Fruit fly (Drosophila melanogaster) whole organism, embryonic: Measurements from ENCODE around the gene Tsf2.

Experiments used
- BtbVII ChIP-seq: fragments of 200-800 bp; sonication (Bioruptor generic); optimal IDR thresholded peaks from 3 replicates; lab custom pipeline; 2017; ENCODE audit warnings: missing biosample characterization, mild to moderate bottlenecking, missing genetic modification characterization
- CG11560 ChIP-seq: fragments of 200-800 bp; sonication (Bioruptor generic); IDR thresholded peaks from 3 replicates; pipeline ENCODE4 v1.3.6; 2022; ENCODE audit warnings: missing biosample characterization, missing genetic modification characterization
- CG12071 ChIP-seq: fragments of 200-800 bp; sonication (Bioruptor generic); optimal IDR thresholded peaks from 3 replicates; lab custom pipeline; 2018; ENCODE audit warnings: missing biosample characterization, mild to moderate bottlenecking, missing genetic modification characterization
- CG13424 ChIP-seq: fragments of 200-800 bp; sonication (Bioruptor generic); optimal IDR thresholded peaks from 2 replicates; lab custom pipeline; 2019; ENCODE audit warnings: missing biosample characterization, mild to moderate bottlenecking, missing genetic modification characterization, moderate library complexity
- CG1603 ChIP-seq: fragments of 200-800 bp; sonication (Bioruptor generic); optimal IDR thresholded peaks from 2 replicates; lab custom pipeline; 2019; ENCODE audit warnings: missing biosample characterization, mild to moderate bottlenecking, missing genetic modification characterization, moderate library complexity
- CG17359 ChIP-seq: fragments of 200-800 bp; sonication (Bioruptor generic); optimal IDR thresholded peaks from 3 replicates; lab custom pipeline; 2018; ENCODE audit warnings: missing biosample characterization, mild to moderate bottlenecking, missing genetic modification characterization, moderate library complexity
- CG17568 ChIP-seq: fragments of 200-800 bp; sonication (Bioruptor generic); optimal IDR thresholded peaks from 2 replicates; lab custom pipeline; 2018; ENCODE audit warnings: missing biosample characterization, mild to moderate bottlenecking, missing genetic modification characterization, moderate library complexity
- CG17912 ChIP-seq: fragments of 200-800 bp; sonication (Bioruptor generic); optimal IDR thresholded peaks from 2 replicates; lab custom pipeline; 2018; ENCODE audit warnings: missing biosample characterization, mild to moderate bottlenecking, missing genetic modification characterization
- CG31224 ChIP-seq: fragments of 200-800 bp; sonication (Bioruptor generic); IDR thresholded peaks from 2 replicates; pipeline ENCODE4 v1.3.6; 2022; ENCODE audit warnings: missing biosample characterization, missing genetic modification characterization
- CG31365 ChIP-seq: fragments of 200-800 bp; sonication (Bioruptor generic); optimal IDR thresholded peaks from 2 replicates; lab custom pipeline; 2018; ENCODE audit warnings: missing biosample characterization, mild to moderate bottlenecking, missing genetic modification characterization
- CG31441 ChIP-seq: fragments of 200-800 bp; sonication (Bioruptor generic); IDR thresholded peaks from 2 replicates; pipeline ENCODE4 v1.3.6; 2022; ENCODE audit warnings: missing biosample characterization, missing genetic modification characterization
- CG34422 ChIP-seq: fragments of 200-800 bp; sonication (Bioruptor generic); IDR thresholded peaks from 3 replicates; pipeline ENCODE4 v1.3.6; 2022; ENCODE audit warnings: missing biosample characterization, missing genetic modification characterization
- CG3726 ChIP-seq: fragments of 200-800 bp; sonication (Bioruptor generic); IDR thresholded peaks from 3 replicates; pipeline ENCODE4, ENCODE4 v1.3.6; 2022; ENCODE audit warnings: missing biosample characterization, missing genetic modification characterization
- CG3847 ChIP-seq: fragments of 200-800 bp; sonication (Bioruptor generic); IDR thresholded peaks from 2 replicates; pipeline ENCODE4 v1.3.6; 2022; ENCODE audit warnings: missing biosample characterization, missing genetic modification characterization
- CG3995 ChIP-seq: fragments of 200-800 bp; sonication (Bioruptor generic); optimal IDR thresholded peaks from 3 replicates; lab custom pipeline; 2016; ENCODE audit warnings: missing biosample characterization, missing genetic modification characterization
- CG5245 ChIP-seq: fragments of 200-800 bp; sonication (Bioruptor generic); optimal IDR thresholded peaks from 3 replicates; lab custom pipeline; 2016; ENCODE audit warnings: missing biosample characterization, missing genetic modification characterization
- CG5953 ChIP-seq: fragments of 200-800 bp; sonication (Bioruptor generic); IDR thresholded peaks from 2 replicates; pipeline ENCODE4 v1.3.6; 2022; ENCODE audit warnings: missing biosample characterization, missing genetic modification characterization
- CG6272 ChIP-seq: fragments of 200-800 bp; sonication (Bioruptor generic); IDR thresholded peaks from 2 replicates; pipeline ENCODE4 v1.3.6; 2022; ENCODE audit warnings: missing biosample characterization, missing genetic modification characterization
- CG7357 ChIP-seq: fragments of 200-800 bp; sonication (Bioruptor generic); IDR thresholded peaks from 3 replicates; pipeline ENCODE4 v1.3.6; 2022; ENCODE audit warnings: missing biosample characterization, missing genetic modification characterization
- CG7928 ChIP-seq: fragments of 200-800 bp; sonication (Bioruptor generic); optimal IDR thresholded peaks from 2 replicates; lab custom pipeline; 2017; ENCODE audit warnings: missing biosample characterization, mild to moderate bottlenecking, missing genetic modification characterization
- CG8478 ChIP-seq: fragments of >200 bp; optimal IDR thresholded peaks from 2 replicates; lab custom pipeline; 2018
- CG9817 ChIP-seq: fragments of 200-800 bp; sonication (Bioruptor generic); optimal IDR thresholded peaks from 2 replicates; lab custom pipeline; 2018; ENCODE audit warnings: missing biosample characterization, mild to moderate bottlenecking, missing genetic modification characterization, moderate library complexity
- D19A ChIP-seq: fragments of 200-800 bp; optimal IDR thresholded peaks from 3 replicates; lab custom pipeline; 2019; ENCODE audit warnings: missing biosample characterization, mild to moderate bottlenecking, missing genetic modification characterization, moderate library complexity
- E2f1 ChIP-seq: fragments of 200-800 bp; sonication (Bioruptor generic); IDR thresholded peaks from 2 replicates; pipeline ENCODE4 v1.3.6; 2022; ENCODE audit warnings: missing biosample characterization, missing genetic modification characterization
- Ets97D ChIP-seq: fragments of 200-800 bp; sonication (Bioruptor generic); optimal IDR thresholded peaks from 3 replicates; lab custom pipeline; 2016; ENCODE audit warnings: missing biosample characterization, missing genetic modification characterization
- HHEX ChIP-seq: fragments of 200-800 bp; sonication (Bioruptor generic); optimal IDR thresholded peaks from 3 replicates; lab custom pipeline; 2017; ENCODE audit warnings: missing biosample characterization, mild to moderate bottlenecking, missing genetic modification characterization, missing genetic modification reagents
- HLH54F ChIP-seq: fragments of 200-800 bp; sonication (Bioruptor generic); optimal IDR thresholded peaks from 3 replicates; lab custom pipeline; 2016; ENCODE audit warnings: missing biosample characterization, missing genetic modification characterization
- Lpt ChIP-seq: fragments of >200 bp; optimal IDR thresholded peaks from 2 replicates; lab custom pipeline; 2018; ENCODE audit warnings: missing biosample characterization, missing genetic modification characterization
- Meics ChIP-seq: fragments of 200-800 bp; sonication (Bioruptor generic); optimal IDR thresholded peaks from 2 replicates; lab custom pipeline; 2017; ENCODE audit warnings: missing biosample characterization, mild to moderate bottlenecking, missing genetic modification characterization
- Neu2 ChIP-seq: fragments of 200-800 bp; sonication (Bioruptor generic); optimal IDR thresholded peaks from 3 replicates; lab custom pipeline; 2016; ENCODE audit warnings: missing biosample characterization, missing genetic modification characterization, borderline replicate concordance
- Oaz ChIP-seq: fragments of 200-800 bp; sonication (Bioruptor generic); IDR thresholded peaks from 2 replicates; pipeline ENCODE4 v1.3.6; 2022; ENCODE audit warnings: missing biosample characterization, missing genetic modification characterization
- PHDP ChIP-seq: fragments of 200-800 bp; sonication (Bioruptor generic); optimal IDR thresholded peaks from 3 replicates; lab custom pipeline; 2018; ENCODE audit warnings: missing biosample characterization, mild to moderate bottlenecking, missing genetic modification characterization, moderate library complexity
- Ptx1 ChIP-seq: fragments of 200-800 bp; sonication (Bioruptor generic); IDR thresholded peaks from 2 replicates; pipeline ENCODE4 v1.3.6; 2022; ENCODE audit warnings: missing biosample characterization, missing genetic modification characterization
- Ravus ChIP-seq: fragments of 200-800 bp; sonication (Bioruptor generic); IDR thresholded peaks from 2 replicates; pipeline ENCODE4 v1.3.6; 2022; ENCODE audit warnings: missing biosample characterization, missing genetic modification characterization
- Scr ChIP-seq: fragments of 200-800 bp; sonication (Bioruptor generic); IDR thresholded peaks from 2 replicates; pipeline ENCODE4 v1.3.6; 2022; ENCODE audit warnings: missing biosample characterization, missing genetic modification characterization; ENCODE audit not compliant: partially characterized antibody
- Side ChIP-seq: fragments of 200-800 bp; sonication (Bioruptor generic); optimal IDR thresholded peaks from 2 replicates; lab custom pipeline; 2016; ENCODE audit warnings: missing biosample characterization, missing genetic modification characterization
- al ChIP-seq: fragments of 200-800 bp; sonication (Bioruptor generic); IDR thresholded peaks from 2 replicates; pipeline ENCODE4 v1.3.6; 2022; ENCODE audit warnings: missing biosample characterization, missing genetic modification characterization
- da ChIP-seq: fragments of 200-800 bp; sonication (Bioruptor generic); optimal IDR thresholded peaks from 2 replicates; lab custom pipeline; 2016; ENCODE audit warnings: missing biosample characterization, missing genetic modification characterization
- ftz-f1 ChIP-seq: fragments of 200-800 bp; sonication (Bioruptor generic); optimal IDR thresholded peaks from 2 replicates; lab custom pipeline; 2016; ENCODE audit warnings: missing biosample characterization, missing genetic modification characterization
- ham ChIP-seq: fragments of 200-800 bp; sonication (Bioruptor generic); IDR thresholded peaks from 2 replicates; pipeline ENCODE4 v1.3.6; 2022; ENCODE audit warnings: missing biosample characterization, missing genetic modification characterization
- nerfin-1 ChIP-seq: fragments of 200-800 bp; sonication (Bioruptor generic); optimal IDR thresholded peaks from 3 replicates; lab custom pipeline; 2019; ENCODE audit warnings: missing biosample characterization, mild to moderate bottlenecking, missing genetic modification characterization, moderate library complexity
- nerfin-2 ChIP-seq: fragments of 200-800 bp; sonication (Bioruptor generic); IDR thresholded peaks from 2 replicates; pipeline ENCODE4 v1.3.6; 2022; ENCODE audit warnings: missing biosample characterization, missing genetic modification characterization; ENCODE audit not compliant: partially characterized antibody
- nmo ChIP-seq: fragments of 200-800 bp; sonication (Bioruptor generic); optimal IDR thresholded peaks from 2 replicates; lab custom pipeline; 2018; ENCODE audit warnings: missing biosample characterization, mild to moderate bottlenecking, missing genetic modification characterization, moderate library complexity
- otp ChIP-seq: fragments of 200-800 bp; sonication (Bioruptor generic); IDR thresholded peaks from 3 replicates; pipeline ENCODE4, ENCODE4 v1.3.6; 2022; ENCODE audit warnings: missing biosample characterization, missing genetic modification characterization
- p53 ChIP-seq: fragments of 200-800 bp; sonication (Bioruptor generic); optimal IDR thresholded peaks from 2 replicates; lab custom pipeline; 2016; ENCODE audit warnings: missing biosample characterization, missing genetic modification characterization
- sens-2 ChIP-seq: fragments of 200-800 bp; sonication (Bioruptor generic); IDR thresholded peaks from 2 replicates; pipeline ENCODE4 v1.3.6; 2022; ENCODE audit warnings: missing biosample characterization, missing genetic modification characterization
- stwl ChIP-seq: fragments of 200-800 bp; sonication (Bioruptor generic); optimal IDR thresholded peaks from 3 replicates; lab custom pipeline; 2018; ENCODE audit warnings: missing biosample characterization, mild to moderate bottlenecking, missing genetic modification characterization, moderate library complexity
- toy ChIP-seq: fragments of 200-800 bp; sonication (Bioruptor generic); IDR thresholded peaks from 2 replicates; pipeline ENCODE4 v1.3.6; 2022; ENCODE audit warnings: missing biosample characterization, missing genetic modification characterization
- tx ChIP-seq: fragments of 200-800 bp; sonication (Bioruptor generic); optimal IDR thresholded peaks from 2 replicates; lab custom pipeline; 2016; ENCODE audit warnings: missing biosample characterization, missing genetic modification characterization
- vfl ChIP-seq: fragments of 200-800 bp; sonication (Bioruptor generic); optimal IDR thresholded peaks from 2 replicates; lab custom pipeline; 2016; ENCODE audit warnings: missing biosample characterization, missing genetic modification characterization
- vnd ChIP-seq: fragments of 200-800 bp; sonication (Bioruptor generic); IDR thresholded peaks from 3 replicates; pipeline ENCODE4 v1.3.6; 2022; ENCODE audit warnings: missing biosample characterization, missing genetic modification characterization; ENCODE audit not compliant: partially characterized antibody

Gene Tsf2

DNA sequence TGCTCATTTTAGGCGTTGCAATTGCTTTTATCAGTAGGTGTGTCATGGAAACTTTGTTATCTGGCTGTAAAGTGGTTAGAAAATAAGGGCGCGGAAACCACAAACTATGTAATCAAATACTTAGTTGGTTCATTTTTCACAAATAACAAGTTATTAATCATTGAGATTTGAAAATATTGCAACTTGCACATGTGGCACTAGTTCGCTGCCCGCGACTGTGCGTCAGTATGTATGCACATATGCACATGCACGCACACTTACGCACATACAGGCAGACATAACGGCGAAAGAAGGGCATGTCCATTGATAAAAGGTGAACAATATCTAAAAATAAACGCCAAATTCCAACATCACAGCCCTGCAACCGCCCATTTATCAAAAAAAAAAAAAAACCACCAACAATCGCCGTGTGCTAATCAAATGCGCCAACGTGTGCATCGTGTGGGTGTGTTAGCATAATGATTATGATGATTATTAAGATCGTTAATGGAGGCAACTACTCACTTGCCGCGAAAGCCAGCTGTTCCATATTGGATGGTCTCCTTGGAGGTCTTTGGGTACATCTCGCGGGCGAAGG is 4.0 kb downstream of the Tsf2 start (continued):
- TF ChIP-seq Side (GFP tag; lab: Kevin White, UChicago), result peak; percentile 39
- TF ChIP-seq PHDP, result peak; percentile 48
- TF ChIP-seq CG9817 (tag; lab: Kevin White, UChicago), result no peak
- TF ChIP-seq p53 (GFP tag; lab: Kevin White, UChicago), result no peak
- TF ChIP-seq CG3995 (GFP tag; lab: Kevin White, UChicago), result no peak
- no peak for TF ChIP-seq CG17568 (GFP tag; lab: Kevin White, UChicago)
- TF ChIP-seq CG11560 (tag; lab: Robert Waterston, UW), result no peak
- TF ChIP-seq Lpt, result no peak
- TF ChIP-seq CG31441 (GFP tag; lab: Robert Waterston, UW), result peak; percentile 67; the same call in 1 of the 2 replicates
- TF ChIP-seq CG13424, result peak; percentile 44
- TF ChIP-seq da (GFP tag; lab: Kevin White, UChicago), result no peak
- TF ChIP-seq CG34422 (GFP tag; lab: Robert Waterston, UW), result peak; percentile 44; the same call in 2 of the 3 replicates
- peak; percentile 40 for TF ChIP-seq Meics
- TF ChIP-seq CG7357 (GFP tag; lab: Robert Waterston, UW), result 0 out of 3 replicates have a peak, but pooled peaks have one; percentile 29
- TF ChIP-seq tx (GFP tag; lab: Kevin White, UChicago), result no peak
- TF ChIP-seq toy (GFP tag; lab: Robert Waterston, UW), result no peak
- TF ChIP-seq ftz-f1, result no peak
- no peak for TF ChIP-seq CG17912 (GFP tag; lab: Kevin White, UChicago)
- TF ChIP-seq vfl (GFP tag; lab: Kevin White, UChicago), result no peak
- peak; percentile 25 for TF ChIP-seq CG12071 (GFP tag; lab: Kevin White, UChicago)
- TF ChIP-seq sens-2 (GFP tag; lab: Robert Waterston, UW), result 0 out of 2 replicates have a peak, but pooled peaks have one; percentile 19
- peak; percentile 26; the same call in 1 of the 2 replicates for TF ChIP-seq Ptx1 (GFP tag; lab: Robert Waterston, UW)
- TF ChIP-seq Oaz (GFP tag; lab: Robert Waterston, UW), result 0 out of 2 replicates have a peak, but pooled peaks have one; percentile 13
- no peak for TF ChIP-seq CG6272
- TF ChIP-seq otp (GFP tag; lab: Robert Waterston, UW), result 0 out of 3 replicates have a peak, but pooled peaks have one; percentile 43
- peak; percentile 12; the same call in 1 of the 2 replicates for TF ChIP-seq E2f1
- TF ChIP-seq al (GFP tag; lab: Robert Waterston, UW), result no peak
- TF ChIP-seq CG3847 (GFP tag; lab: Robert Waterston, UW), result no peak
- TF ChIP-seq CG17359 (tag; lab: Kevin White, UChicago), result peak; percentile 70
- no peak for TF ChIP-seq nerfin-2
- TF ChIP-seq HHEX (GFP tag; lab: Kevin White, UChicago), result peak; percentile 10
- TF ChIP-seq CG5953 (GFP tag; lab: Robert Waterston, UW), result no peak
- TF ChIP-seq HLH54F (GFP tag; lab: Kevin White, UChicago), result no peak
- TF ChIP-seq D19A (tag; lab: Kevin White, UChicago), result peak; percentile 59
- no peak for TF ChIP-seq Ravus (GFP tag; lab: Robert Waterston, UW)
- TF ChIP-seq Ets97D (GFP tag; lab: Kevin White, UChicago), result no peak
- TF ChIP-seq stwl, result no peak
- no peak for TF ChIP-seq CG7928 (GFP tag; lab: Kevin White, UChicago)
- TF ChIP-seq nmo, result peak; percentile 42
- TF ChIP-seq CG3726, result peak; percentile 35; the same call in 1 of the 3 replicates
- TF ChIP-seq Neu2 (GFP tag; lab: Kevin White, UChicago), result no peak
- TF ChIP-seq CG31365 (tag; lab: Kevin White, UChicago), result peak; percentile 23
- TF ChIP-seq ham, result no peak
- TF ChIP-seq vnd (GFP tag; lab: Robert Waterston, UW), result no peak
- no peak for TF ChIP-seq Scr
- peak; percentile 19 for TF ChIP-seq BtbVII
- peak; percentile 27 for TF ChIP-seq CG5245 (GFP tag; lab: Kevin White, UChicago)
- TF ChIP-seq CG1603 (tag; lab: Kevin White, UChicago), result peak; percentile 75
- peak; percentile 49 for TF ChIP-seq nerfin-1
- TF ChIP-seq CG8478 (lab: Kevin White, UChicago), result no peak
- no peak for TF ChIP-seq CG31224
